Fruit fly (Drosophila melanogaster) whole organism, embryonic: Measurements from ENCODE around the gene CG1738.

Experiments used
- B-H1 ChIP-seq: fragments of 200-800 bp; sonication (Bioruptor generic); IDR thresholded peaks from 3 replicates; pipeline ENCODE4 v1.3.6; 2022; ENCODE audit warnings: missing biosample characterization, missing genetic modification characterization
- C15 ChIP-seq: fragments of 200-800 bp; sonication (Bioruptor generic); IDR thresholded peaks from 3 replicates; pipeline ENCODE4 v1.3.6; 2022; ENCODE audit warnings: missing biosample characterization, missing genetic modification characterization
- CG10959 ChIP-seq: fragments of 200-800 bp; sonication (Bioruptor generic); IDR thresholded peaks from 2 replicates; pipeline ENCODE4 v1.3.6; 2022; ENCODE audit warnings: missing biosample characterization, missing genetic modification characterization
- CG10979 ChIP-seq: fragments of 200-800 bp; sonication (Bioruptor generic); optimal IDR thresholded peaks from 2 replicates; lab custom pipeline; 2018; ENCODE audit warnings: missing biosample characterization, mild to moderate bottlenecking, missing genetic modification characterization, moderate library complexity
- CG11696 ChIP-seq: fragments of 200-800 bp; sonication (Bioruptor generic); IDR thresholded peaks from 2 replicates; pipeline ENCODE4 v1.3.6; 2022; ENCODE audit warnings: missing biosample characterization, missing genetic modification characterization
- CG13424 ChIP-seq: fragments of 200-800 bp; sonication (Bioruptor generic); optimal IDR thresholded peaks from 2 replicates; lab custom pipeline; 2019; ENCODE audit warnings: missing biosample characterization, mild to moderate bottlenecking, missing genetic modification characterization, moderate library complexity
- CG13894 ChIP-seq: fragments of 200-800 bp; sonication (Bioruptor generic); optimal IDR thresholded peaks from 3 replicates; lab custom pipeline; 2018; ENCODE audit warnings: missing biosample characterization, mild to moderate bottlenecking, missing genetic modification characterization, moderate library complexity
- CG14860 ChIP-seq: fragments of 200-800 bp; sonication (Bioruptor generic); IDR thresholded peaks from 3 replicates; pipeline ENCODE4 v1.3.6; 2022; ENCODE audit warnings: missing biosample characterization, missing genetic modification characterization; ENCODE audit not compliant: partially characterized antibody
- CG15601 ChIP-seq: fragments of 200-800 bp; sonication (Bioruptor generic); optimal IDR thresholded peaks from 3 replicates; lab custom pipeline; 2019; ENCODE audit warnings: missing biosample characterization, mild to moderate bottlenecking, missing genetic modification characterization, moderate library complexity
- CG1603 ChIP-seq: fragments of 200-800 bp; sonication (Bioruptor generic); optimal IDR thresholded peaks from 2 replicates; lab custom pipeline; 2019; ENCODE audit warnings: missing biosample characterization, mild to moderate bottlenecking, missing genetic modification characterization, moderate library complexity
- CG3847 ChIP-seq: fragments of 200-800 bp; sonication (Bioruptor generic); IDR thresholded peaks from 2 replicates; pipeline ENCODE4 v1.3.6; 2022; ENCODE audit warnings: missing biosample characterization, missing genetic modification characterization
- CG6272 ChIP-seq: fragments of 200-800 bp; sonication (Bioruptor generic); IDR thresholded peaks from 2 replicates; pipeline ENCODE4 v1.3.6; 2022; ENCODE audit warnings: missing biosample characterization, missing genetic modification characterization
- CG6689 ChIP-seq: fragments of 200-800 bp; sonication (Bioruptor generic); IDR thresholded peaks from 2 replicates; pipeline ENCODE4 v1.3.6; 2022; ENCODE audit warnings: missing biosample characterization, missing genetic modification characterization
- CG8290 ChIP-seq, 3 experiments: fragments of 200-800 bp; sonication (Bioruptor generic); optimal IDR thresholded peaks; 2 replicates each; lab custom pipeline; 2016 to 2019; ENCODE audit warnings: missing biosample characterization in 3 of 3, missing genetic modification characterization in 3 of 3, mild to moderate bottlenecking in 2 of 3, moderate library complexity in 1 of 3
- Chrac-16 ChIP-seq: fragments of 200-800 bp; sonication (Bioruptor generic); optimal IDR thresholded peaks from 3 replicates; lab custom pipeline; 2016; ENCODE audit warnings: missing biosample characterization, missing genetic modification characterization
- D19A ChIP-seq: fragments of 200-800 bp; optimal IDR thresholded peaks from 3 replicates; lab custom pipeline; 2019; ENCODE audit warnings: missing biosample characterization, mild to moderate bottlenecking, missing genetic modification characterization, moderate library complexity
- Drgx ChIP-seq: fragments of 200-800 bp; sonication (Bioruptor generic); IDR thresholded peaks from 2 replicates; pipeline ENCODE4 v1.3.6; 2022; ENCODE audit warnings: missing biosample characterization, missing genetic modification characterization
- HLHmδ ChIP-seq: fragments of 200-800 bp; sonication (Bioruptor generic); optimal IDR thresholded peaks from 2 replicates; lab custom pipeline; 2018; ENCODE audit warnings: missing biosample characterization, mild to moderate bottlenecking, missing genetic modification characterization, moderate library complexity
- Hr51 ChIP-seq, 2 experiments: fragments of 200-800 bp; sonication (Bioruptor generic); optimal IDR thresholded peaks; 2 replicates in 1 of 2; 3 replicates in 1 of 2; lab custom pipeline; 2016 to 2018; ENCODE audit warnings: missing biosample characterization in 2 of 2, missing genetic modification characterization in 2 of 2, mild to moderate bottlenecking in 1 of 2, moderate library complexity in 1 of 2
- Pdp1 ChIP-seq, 2 experiments: fragments of 200-800 bp; sonication (Bioruptor generic); optimal IDR thresholded peaks; 3 replicates each; lab custom pipeline; 2016; ENCODE audit warnings: missing biosample characterization in 2 of 2, missing genetic modification characterization in 2 of 2, mild to moderate bottlenecking in 1 of 2, moderate library complexity in 1 of 2
- Poxn ChIP-seq: fragments of 200-800 bp; sonication (Bioruptor generic); IDR thresholded peaks from 2 replicates; pipeline ENCODE4 v1.3.6; 2022; ENCODE audit warnings: missing biosample characterization, missing genetic modification characterization
- Rx ChIP-seq: fragments of 200-800 bp; sonication (Bioruptor generic); IDR thresholded peaks from 2 replicates; pipeline ENCODE4 v1.3.6; 2022; ENCODE audit warnings: missing biosample characterization, missing genetic modification characterization
- Sry-δ ChIP-seq: fragments of 200-800 bp; sonication (Bioruptor generic); optimal IDR thresholded peaks from 2 replicates; lab custom pipeline; 2016; ENCODE audit warnings: missing biosample characterization, missing genetic modification characterization
- Ssrp ChIP-seq: fragments of 200-800 bp; sonication (Bioruptor generic); optimal IDR thresholded peaks from 2 replicates; lab custom pipeline; 2018; ENCODE audit warnings: missing biosample characterization, mild to moderate bottlenecking, missing genetic modification characterization, moderate library complexity
- ab ChIP-seq: fragments of 200-800 bp; sonication (Bioruptor generic); optimal IDR thresholded peaks from 2 replicates; lab custom pipeline; 2016; ENCODE audit warnings: missing biosample characterization, missing genetic modification characterization
- ara ChIP-seq: fragments of 200-800 bp; sonication (Bioruptor generic); IDR thresholded peaks from 2 replicates; pipeline ENCODE4 v1.3.6; 2022; ENCODE audit warnings: missing biosample characterization, missing genetic modification characterization
- bcd ChIP-seq: fragments of 200-800 bp; sonication (Bioruptor generic); optimal IDR thresholded peaks from 2 replicates; lab custom pipeline; 2017; ENCODE audit warnings: missing biosample characterization, mild to moderate bottlenecking, missing genetic modification characterization
- chn ChIP-seq: fragments of 200-800 bp; sonication (Bioruptor generic); optimal IDR thresholded peaks from 2 replicates; lab custom pipeline; 2016; ENCODE audit warnings: missing biosample characterization, missing genetic modification characterization
- dan ChIP-seq: fragments of 200-800 bp; sonication (Bioruptor generic); IDR thresholded peaks from 2 replicates; pipeline ENCODE4 v1.3.6; 2022; ENCODE audit warnings: missing biosample characterization, missing genetic modification characterization
- dmrt11E ChIP-seq: fragments of 200-800 bp; sonication (Bioruptor generic); optimal IDR thresholded peaks from 3 replicates; lab custom pipeline; 2018; ENCODE audit warnings: missing biosample characterization, mild to moderate bottlenecking, missing genetic modification characterization, moderate library complexity
- dysf ChIP-seq: fragments of 200-800 bp; sonication (Bioruptor generic); IDR thresholded peaks from 3 replicates; pipeline ENCODE4 v1.3.6; 2022; ENCODE audit warnings: missing biosample characterization, missing genetic modification characterization
- ems ChIP-seq: fragments of 200-800 bp; sonication (Bioruptor generic); optimal IDR thresholded peaks from 3 replicates; lab custom pipeline; 2016; ENCODE audit warnings: missing biosample characterization, missing genetic modification characterization
- eyg ChIP-seq: fragments of 200-800 bp; sonication (Bioruptor generic); optimal IDR thresholded peaks from 3 replicates; lab custom pipeline; 2016; ENCODE audit warnings: missing biosample characterization, missing genetic modification characterization
- fd3F ChIP-seq: fragments of 200-800 bp; sonication (Bioruptor generic); optimal IDR thresholded peaks from 2 replicates; lab custom pipeline; 2018; ENCODE audit warnings: missing biosample characterization, mild to moderate bottlenecking, missing genetic modification characterization, moderate library complexity
- gcm ChIP-seq: fragments of 200-800 bp; sonication (Bioruptor generic); optimal IDR thresholded peaks from 2 replicates; lab custom pipeline; 2019; ENCODE audit warnings: missing biosample characterization, mild to moderate bottlenecking, missing genetic modification characterization, moderate library complexity
- gem ChIP-seq: fragments of 200-800 bp; sonication (Bioruptor generic); optimal IDR thresholded peaks from 2 replicates; lab custom pipeline; 2019; ENCODE audit warnings: missing biosample characterization, mild to moderate bottlenecking, missing genetic modification characterization, moderate library complexity
- gsb-n ChIP-seq: fragments of 200-800 bp; sonication (Bioruptor generic); optimal IDR thresholded peaks from 3 replicates; lab custom pipeline; 2018; ENCODE audit warnings: missing biosample characterization, mild to moderate bottlenecking, missing genetic modification characterization
- lov ChIP-seq, 2 experiments: fragments of 200-800 bp in 1 of 2; fragments of >200 bp in 1 of 2; sonication (Bioruptor generic) in 1 of 2; IDR thresholded peaks in 1 of 2; optimal IDR thresholded peaks in 1 of 2; 2 replicates in 1 of 2; 3 replicates in 1 of 2; pipeline versions ENCODE4 v1.3.6 to Lab custom; 2017 to 2022; ENCODE audit warnings: missing biosample characterization in 1 of 2, missing genetic modification characterization in 1 of 2
- mam ChIP-seq: fragments of 200-800 bp; sonication (Bioruptor generic); optimal IDR thresholded peaks from 3 replicates; lab custom pipeline; 2016; ENCODE audit warnings: missing biosample characterization, missing genetic modification characterization
- odd ChIP-seq: fragments of 200-800 bp; sonication (Bioruptor generic); optimal IDR thresholded peaks from 2 replicates; lab custom pipeline; 2017; ENCODE audit warnings: missing biosample characterization, mild to moderate bottlenecking, missing genetic modification characterization
- pita ChIP-seq: fragments of 200-800 bp; sonication (Bioruptor generic); optimal IDR thresholded peaks from 2 replicates; lab custom pipeline; 2017; ENCODE audit warnings: missing biosample characterization, mild to moderate bottlenecking, missing genetic modification characterization
- sens-2 ChIP-seq: fragments of 200-800 bp; sonication (Bioruptor generic); IDR thresholded peaks from 2 replicates; pipeline ENCODE4 v1.3.6; 2022; ENCODE audit warnings: missing biosample characterization, missing genetic modification characterization
- sob ChIP-seq: fragments of 200-800 bp; sonication (Bioruptor generic); IDR thresholded peaks from 2 replicates; pipeline ENCODE4 v1.3.6; 2022; ENCODE audit warnings: missing biosample characterization, missing genetic modification characterization
- stc ChIP-seq: fragments of 200-800 bp; sonication (Bioruptor generic); IDR thresholded peaks from 2 replicates; pipeline ENCODE4 v1.3.6; 2022; ENCODE audit warnings: missing biosample characterization, missing genetic modification characterization
- stwl ChIP-seq: fragments of 200-800 bp; sonication (Bioruptor generic); optimal IDR thresholded peaks from 3 replicates; lab custom pipeline; 2018; ENCODE audit warnings: missing biosample characterization, mild to moderate bottlenecking, missing genetic modification characterization, moderate library complexity
- toy ChIP-seq: fragments of 200-800 bp; sonication (Bioruptor generic); IDR thresholded peaks from 2 replicates; pipeline ENCODE4 v1.3.6; 2022; ENCODE audit warnings: missing biosample characterization, missing genetic modification characterization
- tup ChIP-seq: fragments of 200-800 bp; sonication (Bioruptor generic); optimal IDR thresholded peaks from 2 replicates; lab custom pipeline; 2016; ENCODE audit warnings: missing biosample characterization, mild to moderate bottlenecking, missing genetic modification characterization, moderate library complexity
- tx ChIP-seq: fragments of 200-800 bp; sonication (Bioruptor generic); optimal IDR thresholded peaks from 2 replicates; lab custom pipeline; 2016; ENCODE audit warnings: missing biosample characterization, missing genetic modification characterization
- wdn ChIP-seq: fragments of 200-800 bp; sonication (Bioruptor generic); IDR thresholded peaks from 2 replicates; pipeline ENCODE4 v1.3.6; 2022; ENCODE audit warnings: missing biosample characterization, missing genetic modification characterization
- wek ChIP-seq: fragments of 200-800 bp; sonication (Bioruptor generic); optimal IDR thresholded peaks from 3 replicates; lab custom pipeline; 2018; ENCODE audit warnings: missing biosample characterization, mild to moderate bottlenecking, missing genetic modification characterization, moderate library complexity

Gene CG1738

DNA sequence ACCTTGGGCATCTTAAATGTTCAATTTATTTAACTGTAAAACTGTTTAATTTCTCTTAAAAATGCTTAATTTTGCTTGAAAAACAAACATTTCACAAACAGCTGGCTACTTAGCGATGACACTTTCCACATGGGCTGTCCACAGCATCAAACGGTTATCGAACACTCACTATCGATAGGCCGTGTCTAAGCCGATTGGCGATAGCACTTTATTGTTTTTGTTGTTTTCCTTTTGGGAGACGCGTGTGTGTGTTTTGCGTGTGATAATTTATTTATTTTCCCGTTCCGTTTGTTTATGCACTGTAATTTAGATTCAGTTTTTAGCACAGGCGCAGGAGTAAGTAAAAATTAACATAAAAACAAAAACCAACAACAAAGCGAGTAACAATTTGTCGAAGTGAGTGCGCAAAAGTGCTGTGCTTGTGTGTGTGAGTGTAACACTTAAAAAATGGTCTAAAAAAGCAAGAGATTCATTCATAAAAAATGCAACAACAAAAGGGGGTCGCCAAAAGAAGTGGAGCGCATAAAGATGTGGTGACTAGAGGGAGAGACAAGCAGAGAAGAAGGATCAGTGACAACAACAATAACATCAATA is 23.6 kb upstream of the CG1738 start, which contains the start of gene Gapvd1 (continued):
- TF ChIP-seq Chrac-16 (GFP tag; lab: Kevin White, UChicago), result no peak
- no peak for TF ChIP-seq lov (optimal IDR thresholded peaks at IDR 0.05; lab: Kevin White, UChicago)
- TF ChIP-seq lov (GFP tag; IDR thresholded peaks at IDR 0.05; lab: Robert Waterston, UW), result no peak
- no peak for TF ChIP-seq tx
- TF ChIP-seq Sry-δ, result peak; percentile 92
- TF ChIP-seq sens-2, result no peak
- peak; percentile 4 for TF ChIP-seq CG13894 (tag; lab: Kevin White, UChicago)
- no peak for TF ChIP-seq gem (tag; lab: Kevin White, UChicago)
- TF ChIP-seq Hr51 (GFP tag; optimal IDR thresholded peaks at IDR 0.05; lab: Kevin White, UChicago), result no peak
- TF ChIP-seq fd3F (GFP tag; lab: Kevin White, UChicago), result no peak
- no peak for TF ChIP-seq Poxn (GFP tag; lab: Robert Waterston, UW)
- TF ChIP-seq ems (GFP tag; lab: Kevin White, UChicago), result peak; percentile 3
- no peak for TF ChIP-seq bcd (GFP tag; lab: Kevin White, UChicago)
- TF ChIP-seq CG10959 (GFP tag; lab: Robert Waterston, UW), result no peak
- TF ChIP-seq CG15601 (tag; lab: Kevin White, UChicago), result no peak
- TF ChIP-seq CG13424, result no peak
- TF ChIP-seq CG11696 (GFP tag; lab: Robert Waterston, UW), result no peak
- TF ChIP-seq HLHmδ (GFP tag; lab: Kevin White, UChicago), result no peak
- no peak for TF ChIP-seq pita (GFP tag; lab: Kevin White, UChicago)
- TF ChIP-seq gcm, result no peak
- TF ChIP-seq CG8290 (GFP tag; optimal IDR thresholded peaks at IDR 0.05; lab: Kevin White, UChicago), result no peak
- TF ChIP-seq CG8290 (tag; optimal IDR thresholded peaks at IDR 0.05; lab: Kevin White, UChicago), result peak in 1 of 2 experiments; percentile 46
- peak; percentile 49; the same call in 1 of the 2 replicates for TF ChIP-seq CG6272
- TF ChIP-seq Pdp1 (GFP tag; optimal IDR thresholded peaks at IDR 0.05; lab: Kevin White, UChicago), result peak in 1 of 2 experiments; percentile 16
- TF ChIP-seq Ssrp, result no peak
- no peak for TF ChIP-seq eyg (GFP tag; lab: Kevin White, UChicago)
- peak; percentile 60 for TF ChIP-seq CG1603 (tag; lab: Kevin White, UChicago)
- TF ChIP-seq B-H1, result no peak
- no peak for TF ChIP-seq ab
- no peak for TF ChIP-seq D19A (tag; lab: Kevin White, UChicago)
- peak; percentile 22; the same call in 1 of the 2 replicates for TF ChIP-seq stc
- TF ChIP-seq dysf, result no peak
- TF ChIP-seq ara (GFP tag; lab: Robert Waterston, UW), result no peak
- peak; percentile 53 for TF ChIP-seq stwl (tag; lab: Kevin White, UChicago)
- TF ChIP-seq Rx (GFP tag; lab: Robert Waterston, UW), result no peak
- TF ChIP-seq tup, result no peak
- TF ChIP-seq chn (GFP tag; lab: Kevin White, UChicago), result no peak
- no peak for TF ChIP-seq wek (GFP tag; lab: Kevin White, UChicago)
- TF ChIP-seq dmrt11E (tag; lab: Kevin White, UChicago), result no peak
- TF ChIP-seq C15 (GFP tag; lab: Robert Waterston, UW), result no peak
- TF ChIP-seq CG14860, result peak; percentile 80
- no peak for TF ChIP-seq CG10979 (tag; lab: Kevin White, UChicago)
- no peak for TF ChIP-seq CG6689
- no peak for TF ChIP-seq gsb-n (tag; lab: Kevin White, UChicago)
- TF ChIP-seq odd (GFP tag; lab: Kevin White, UChicago), result no peak
- TF ChIP-seq Drgx (GFP tag; lab: Robert Waterston, UW), result no peak
- TF ChIP-seq wdn (GFP tag; lab: Robert Waterston, UW), result no peak
- peak; percentile 16 for TF ChIP-seq mam (GFP tag; lab: Kevin White, UChicago)
- peak; percentile 35; the same call in 1 of the 2 replicates for TF ChIP-seq sob
- no peak for TF ChIP-seq toy
- 0 out of 2 replicates have a peak, but pooled peaks have one; percentile 15 for TF ChIP-seq CG3847 (GFP tag; lab: Robert Waterston, UW)
- TF ChIP-seq dan, result no peak
